Fruit fly (Drosophila melanogaster): ENCODE data around the gene CG2113.

Gene CG2113

dm6 chr3L:3035769-3036583 is 41.0 kb downstream of the CG2113 start:
- TF ChIP-seq insv (optimal IDR thresholded peaks at IDR 0.05) (no peak), h (optimal IDR thresholded peaks at IDR 0.05) (no peak), psq (optimal IDR thresholded peaks at IDR 0.05) (no peak), Sin3A (optimal IDR thresholded peaks at IDR 0.05) (no peak), Myc (optimal IDR thresholded peaks at IDR 0.05) (no peak), ttk (optimal IDR thresholded peaks at IDR 0.05) (no peak)

dm6 chr3L:3036951-3037586 is 42.1 kb downstream of the CG2113 start:
- TF ChIP-seq insv (optimal IDR thresholded peaks at IDR 0.05) (no peak), Myc (optimal IDR thresholded peaks at IDR 0.05) (no peak), psq (optimal IDR thresholded peaks at IDR 0.05) (no peak), ttk (optimal IDR thresholded peaks at IDR 0.05) (no peak), h (optimal IDR thresholded peaks at IDR 0.05) (no peak), Sin3A (optimal IDR thresholded peaks at IDR 0.05) (no peak)

- TF ChIP-seq Sin3A (optimal IDR thresholded peaks at IDR 0.05) (no peak), psq (optimal IDR thresholded peaks at IDR 0.05) (no peak), h (optimal IDR thresholded peaks at IDR 0.05) (no peak), Myc (optimal IDR thresholded peaks at IDR 0.05) (no peak), insv (optimal IDR thresholded peaks at IDR 0.05) (no peak), ttk (optimal IDR thresholded peaks at IDR 0.05) (no peak)
Observed at dm6 chr3L:3037822-3038563, 43.0 kb downstream of the CG2113 start.

dm6 chr3L:3042150-3043049 is 47.4 kb downstream of the CG2113 start, which contains the start of gene Prx4:
Prx4 (plus strand) TSS chr3L:3042359.
- TF ChIP-seq insv (optimal IDR thresholded peaks at IDR 0.05): no peak
- TF ChIP-seq psq (optimal IDR thresholded peaks at IDR 0.05): no peak
- TF ChIP-seq ttk (optimal IDR thresholded peaks at IDR 0.05): no peak
- TF ChIP-seq Sin3A (optimal IDR thresholded peaks at IDR 0.05): no peak
- TF ChIP-seq h (optimal IDR thresholded peaks at IDR 0.05): no peak
- no peak for TF ChIP-seq Myc (optimal IDR thresholded peaks at IDR 0.05)

dm6 chr3L:3045256-3045743 is 50.3 kb downstream of the CG2113 start:
- TF ChIP-seq insv (optimal IDR thresholded peaks at IDR 0.05): no peak
- no peak for TF ChIP-seq psq (optimal IDR thresholded peaks at IDR 0.05)
- TF ChIP-seq Myc (optimal IDR thresholded peaks at IDR 0.05): no peak
- TF ChIP-seq ttk (optimal IDR thresholded peaks at IDR 0.05): no peak
- no peak for TF ChIP-seq h (optimal IDR thresholded peaks at IDR 0.05)
